Worm (Caenorhabditis elegans): Measurements from ENCODE around the gene pals-18.
"Not testable (repeated sequence)": the region's sequence is repeated elsewhere in the genome, so short reads cannot be mapped to it uniquely, and the experiment has no call there.

Gene pals-18

DNA sequence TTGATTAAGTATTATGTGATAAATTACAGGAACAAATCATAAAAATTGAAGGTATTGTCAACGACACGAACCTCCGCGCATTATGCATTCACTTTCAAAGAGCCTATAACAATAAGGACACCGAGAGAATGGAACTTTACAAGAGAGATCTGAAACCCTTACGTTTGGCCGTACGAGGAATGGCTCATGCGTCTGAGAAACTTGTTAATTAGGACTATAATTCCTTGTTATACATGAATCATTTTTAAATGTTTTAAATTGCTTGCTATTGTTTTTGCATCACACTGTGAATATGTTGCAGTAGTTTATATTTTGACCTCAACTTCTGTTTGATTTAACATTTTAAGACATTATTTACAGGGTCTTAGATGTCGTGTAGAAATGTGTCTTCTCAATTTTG lies at the start of gene pals-18:
Gene pals-18, plus strand, starts transcription at position 301 of the 400 bp plus-strand sequence.
- TF ChIP-seq ceh-18 (tag; optimal IDR thresholded peaks at IDR 0.05) (no peak), T23F11.4 (GFP tag; optimal IDR thresholded peaks at IDR 0.05) (no peak), pqm-1 (tag; optimal IDR thresholded peaks at IDR 0.05) (no peak), sox-2 (GFP tag; IDR thresholded peaks at IDR 0.05) (no peak), dmd-4 (tag; optimal IDR thresholded peaks at IDR 0.05; ENCODE audit: borderline replicate concordance) (no peak), lin-11 (tag; optimal IDR thresholded peaks at IDR 0.05) (no peak), ceh-9 (tag; optimal IDR thresholded peaks at IDR 0.05) (no peak), hlh-6 (tag; optimal IDR thresholded peaks at IDR 0.05) (no peak), ceh-22 (tag; optimal IDR thresholded peaks at IDR 0.05) (no peak), unc-3 (GFP tag; conservative IDR thresholded peaks at IDR 0.05) (no peak), unc-3 (tag; optimal IDR thresholded peaks at IDR 0.05) (no peak), pha-2 (tag; optimal IDR thresholded peaks at IDR 0.05) (no peak), ref-2 (tag; optimal IDR thresholded peaks at IDR 0.05) (no peak), C38D4.7 (GFP tag; optimal IDR thresholded peaks at IDR 0.05) (no peak), Y22D7AL.16 (tag; optimal IDR thresholded peaks at IDR 0.05) (no peak), fax-1 (tag; optimal IDR thresholded peaks at IDR 0.05) (no peak), zip-5 (tag; optimal IDR thresholded peaks at IDR 0.05) (no peak)

DNA sequence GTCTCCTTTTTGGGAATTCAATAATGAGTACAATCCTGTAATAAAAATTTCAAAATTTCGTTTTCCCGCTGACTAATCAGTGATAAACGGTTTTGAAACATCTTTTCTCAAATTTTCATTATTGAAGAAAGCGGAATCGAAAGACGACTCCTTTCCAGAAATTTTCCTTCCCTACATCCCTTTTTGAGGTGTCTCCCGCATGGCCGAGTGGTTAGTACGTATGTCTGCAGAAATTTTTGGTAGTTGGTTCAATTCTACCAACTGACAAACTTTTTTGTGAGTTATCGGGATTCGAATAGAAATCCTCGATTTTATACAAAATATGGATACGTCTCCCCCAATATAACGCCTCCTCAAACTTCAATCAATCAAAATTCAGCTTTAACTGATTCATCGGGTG lies 48.7 kb upstream of the pals-18 start:
- TF ChIP-seq elt-2 (tag; optimal IDR thresholded peaks at IDR 0.05): no peak

- TF ChIP-seq zip-5 (tag; optimal IDR thresholded peaks at IDR 0.05) (no peak), ceh-48 (tag; optimal IDR thresholded peaks at IDR 0.05) (no peak), ama-1 (optimal IDR thresholded peaks at IDR 0.05) (no peak), madf-2 (tag; optimal IDR thresholded peaks at IDR 0.05) (no peak), hlh-15 (tag; optimal IDR thresholded peaks at IDR 0.05) (no peak), ceh-2 (tag; optimal IDR thresholded peaks at IDR 0.05) (no peak), ceh-22 (tag; optimal IDR thresholded peaks at IDR 0.05) (no peak), hlh-8 (tag; optimal IDR thresholded peaks at IDR 0.05) (no peak), lim-6 (tag; optimal IDR thresholded peaks at IDR 0.05) (no peak), ets-4 (tag; optimal IDR thresholded peaks at IDR 0.05) (no peak), fkh-6 (tag; optimal IDR thresholded peaks at IDR 0.05) (no peak), sdc-2 (tag; optimal IDR thresholded peaks at IDR 0.05) (no peak), lin-11 (tag; optimal IDR thresholded peaks at IDR 0.05) (no peak), unc-55 (GFP tag; optimal IDR thresholded peaks at IDR 0.05) (no peak), pag-3 (tag; optimal IDR thresholded peaks at IDR 0.05; ENCODE audit: borderline replicate concordance) (no peak)
These were observed 47.9 kb upstream of the pals-18 start, which contains the start of gene Y82E9BL.1 for ce11 chrIII:1355320-1355719. Y82E9BL.1 (minus strand) TSS chrIII:1355420.

DNA sequence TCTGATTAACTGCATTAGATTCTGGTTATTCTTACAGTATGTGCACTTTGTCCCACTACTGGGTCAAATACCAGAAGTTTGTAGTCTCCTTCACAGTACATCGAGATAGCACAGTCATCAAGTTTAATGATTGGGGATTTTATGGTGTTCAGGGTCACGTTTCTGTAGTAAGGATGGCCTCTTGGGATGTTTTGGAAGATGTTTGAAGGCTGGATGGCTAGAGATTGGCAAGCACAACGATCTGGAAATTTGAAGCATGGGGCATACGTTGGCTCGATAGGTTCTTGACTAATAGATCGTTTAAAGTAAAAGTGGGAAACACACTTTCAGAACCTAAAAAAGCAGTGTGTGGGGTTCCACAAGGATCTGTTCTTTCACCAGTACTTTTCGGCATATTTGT lies 45.2 kb upstream of the pals-18 start, which contains the start of gene Y82E9BR.8:
Gene Y82E9BR.8, minus strand, starts transcription at position 101 of the 400 bp plus-strand sequence.
- TF ChIP-seq ceh-14, nfya-1, tbx-2 (tag; optimal IDR thresholded peaks at IDR 0.05): not testable (repeated sequence)

DNA sequence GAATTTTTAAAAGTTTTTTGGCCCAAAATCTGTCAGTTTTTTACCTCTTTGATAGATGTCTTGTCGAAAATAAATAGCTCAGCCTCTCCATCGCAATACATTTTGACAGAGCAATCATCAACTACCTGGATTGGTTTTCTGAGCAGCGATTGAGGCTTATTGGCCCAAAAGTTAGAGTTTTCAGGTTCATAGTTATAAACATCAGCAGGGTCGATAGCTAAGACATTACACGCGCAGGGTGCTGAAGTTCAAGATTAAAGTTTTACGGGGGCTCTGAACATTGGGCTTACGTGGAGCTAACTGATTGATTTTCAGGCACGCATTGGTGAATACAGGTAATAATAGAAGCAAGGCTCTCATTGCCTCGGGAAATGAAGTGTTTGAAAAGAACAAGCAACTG lies 43.5 kb upstream of the pals-18 start, which contains the start of gene Y82E9BR.9:
Gene Y82E9BR.9, minus strand, starts transcription at position 101 of the 400 bp plus-strand sequence.
- TF ChIP-seq pat-9 (tag; optimal IDR thresholded peaks at IDR 0.05) (no peak), pha-4 (tag; optimal IDR thresholded peaks at IDR 0.05) (no peak), unc-3 (GFP tag; conservative IDR thresholded peaks at IDR 0.05) (no peak), unc-3 (tag; optimal IDR thresholded peaks at IDR 0.05) (no peak), hlh-6 (tag; optimal IDR thresholded peaks at IDR 0.05) (no peak), hlh-15 (tag; optimal IDR thresholded peaks at IDR 0.05) (no peak), sdc-2 (tag; optimal IDR thresholded peaks at IDR 0.05) (no peak), fkh-10 (GFP tag; optimal IDR thresholded peaks at IDR 0.05) (no peak), dmd-4 (tag; optimal IDR thresholded peaks at IDR 0.05; ENCODE audit: borderline replicate concordance) (no peak), pha-2 (tag; optimal IDR thresholded peaks at IDR 0.05) (no peak), hlh-8 (tag; optimal IDR thresholded peaks at IDR 0.05) (no peak), nfya-1 (tag; optimal IDR thresholded peaks at IDR 0.05) (no peak), gmeb-2 (tag; optimal IDR thresholded peaks at IDR 0.05) (no peak), rnt-1 (tag; optimal IDR thresholded peaks at IDR 0.05) (no peak), ceh-14 (tag; optimal IDR thresholded peaks at IDR 0.05) (no peak), ama-1 (optimal IDR thresholded peaks at IDR 0.05) (no peak)
